Fruit fly (Drosophila melanogaster) Kc167 (cell line): ENCODE measurements around the gene Rb97D.

ENCODE experiments used
- Myc ChIP-seq: fragments of >200 bp; optimal IDR thresholded peaks from 2 replicates; lab custom pipeline; 2017; ENCODE audit warnings: missing external identifiers
- h ChIP-seq: fragments of >200 bp; optimal IDR thresholded peaks from 3 replicates; lab custom pipeline; 2018; ENCODE audit warnings: missing external identifiers
- insv ChIP-seq: fragments of >200 bp; optimal IDR thresholded peaks from 3 replicates; lab custom pipeline; 2018; ENCODE audit warnings: missing external identifiers

DNA sequence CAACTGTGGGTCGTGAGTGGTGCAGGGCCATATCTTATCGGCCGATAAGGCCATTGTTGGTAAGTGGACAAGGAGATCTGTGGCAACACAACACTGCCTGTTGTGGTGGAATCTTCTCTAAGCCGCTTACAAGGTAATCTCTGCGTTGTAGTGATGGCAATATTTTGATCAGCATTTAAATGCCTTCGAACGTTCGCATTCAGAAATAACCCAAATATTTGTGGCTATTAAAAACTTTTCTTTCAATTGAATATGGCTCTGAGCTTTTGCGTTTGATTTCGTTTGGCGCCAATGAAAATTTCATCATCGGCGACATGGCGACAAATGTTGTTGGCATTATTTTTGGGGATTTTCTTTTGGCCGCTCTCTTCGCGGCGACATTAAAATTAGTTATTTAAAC lies 15.0 kb upstream of the Rb97D start:
- TF ChIP-seq Myc (lab: Kevin White, UChicago) = no peak
- no peak for TF ChIP-seq h (lab: Kevin White, UChicago)
- TF ChIP-seq insv = no peak
